Fruit fly (Drosophila melanogaster): Measurements from ENCODE around the gene Dora.

Gene Dora

dm6 chrX:18843229-18844033 lies 20.3 kb upstream of the Dora start, which contains the start of gene htk:
htk (plus strand) TSS chrX:18843663.
- no peak for TF ChIP-seq Sin3A (optimal IDR thresholded peaks at IDR 0.05)
- no peak for TF ChIP-seq insv (optimal IDR thresholded peaks at IDR 0.05)
- TF ChIP-seq ttk (optimal IDR thresholded peaks at IDR 0.05): no peak
- TF ChIP-seq Myc (optimal IDR thresholded peaks at IDR 0.05): no peak
- TF ChIP-seq h (optimal IDR thresholded peaks at IDR 0.05): no peak
- no peak for TF ChIP-seq psq (optimal IDR thresholded peaks at IDR 0.05)

dm6 chrX:18848338-18849021 lies 15.3 kb upstream of the Dora start, which contains the start of gene shop:
shop (minus strand) TSS chrX:18848566.
- TF ChIP-seq insv (optimal IDR thresholded peaks at IDR 0.05): no peak

dm6 chrX:18849022-18849368 lies 14.8 kb upstream of the Dora start:
- no peak for TF ChIP-seq Sin3A (optimal IDR thresholded peaks at IDR 0.05)
- no peak for TF ChIP-seq psq (optimal IDR thresholded peaks at IDR 0.05)
- no peak for TF ChIP-seq ttk (optimal IDR thresholded peaks at IDR 0.05)
- no peak for TF ChIP-seq insv (optimal IDR thresholded peaks at IDR 0.05)
- no peak for TF ChIP-seq h (optimal IDR thresholded peaks at IDR 0.05)
- TF ChIP-seq Myc (optimal IDR thresholded peaks at IDR 0.05): no peak

- TF ChIP-seq Myc (optimal IDR thresholded peaks at IDR 0.05) (no peak), Sin3A (optimal IDR thresholded peaks at IDR 0.05) (no peak), psq (optimal IDR thresholded peaks at IDR 0.05) (no peak), ttk (optimal IDR thresholded peaks at IDR 0.05) (no peak), h (optimal IDR thresholded peaks at IDR 0.05) (no peak), insv (optimal IDR thresholded peaks at IDR 0.05) (no peak)
These were observed 6.4 kb upstream of the Dora start, which contains the start of gene CG7322 for dm6 chrX:18857356-18857807. CG7322 (minus strand) TSS chrX:18857757.

- TF ChIP-seq psq (optimal IDR thresholded peaks at IDR 0.05): no peak
- TF ChIP-seq ttk (optimal IDR thresholded peaks at IDR 0.05): no peak
These were observed 5.8 kb upstream of the Dora start, which contains the start of gene Usp39 for dm6 chrX:18857916-18858315. Usp39 (plus strand) TSS chrX:18858203.

dm6 chrX:18860074-18860473 lies 3.7 kb upstream of the Dora start, which contains the start of gene CG32544:
CG32544 (plus strand) TSS chrX:18860284.
- TF ChIP-seq Myc (optimal IDR thresholded peaks at IDR 0.05) (no peak), Sin3A (optimal IDR thresholded peaks at IDR 0.05) (no peak), h (optimal IDR thresholded peaks at IDR 0.05) (no peak), ttk (optimal IDR thresholded peaks at IDR 0.05) (no peak), insv (optimal IDR thresholded peaks at IDR 0.05) (no peak), psq (optimal IDR thresholded peaks at IDR 0.05) (no peak)

dm6 chrX:18864483-18865358 lies 971 bp downstream of the Dora start:
- no peak for TF ChIP-seq h (optimal IDR thresholded peaks at IDR 0.05)
- TF ChIP-seq psq (optimal IDR thresholded peaks at IDR 0.05): no peak
- TF ChIP-seq insv (optimal IDR thresholded peaks at IDR 0.05): no peak
- no peak for TF ChIP-seq ttk (optimal IDR thresholded peaks at IDR 0.05)
- TF ChIP-seq Sin3A (optimal IDR thresholded peaks at IDR 0.05): no peak
- TF ChIP-seq Myc (optimal IDR thresholded peaks at IDR 0.05): no peak

- no peak for TF ChIP-seq Sin3A (optimal IDR thresholded peaks at IDR 0.05)
- no peak for TF ChIP-seq insv (optimal IDR thresholded peaks at IDR 0.05)
- no peak for TF ChIP-seq Myc (optimal IDR thresholded peaks at IDR 0.05)
- no peak for TF ChIP-seq psq (optimal IDR thresholded peaks at IDR 0.05)
- no peak for TF ChIP-seq h (optimal IDR thresholded peaks at IDR 0.05)
- TF ChIP-seq ttk (optimal IDR thresholded peaks at IDR 0.05): no peak
These were observed 2.6 kb downstream of the Dora start for dm6 chrX:18866289-18866832.

- TF ChIP-seq h (optimal IDR thresholded peaks at IDR 0.05) (no peak), Myc (optimal IDR thresholded peaks at IDR 0.05) (no peak), psq (optimal IDR thresholded peaks at IDR 0.05) (no peak), ttk (optimal IDR thresholded peaks at IDR 0.05) (no peak), insv (optimal IDR thresholded peaks at IDR 0.05) (no peak), Sin3A (optimal IDR thresholded peaks at IDR 0.05) (no peak)
These were observed 4.4 kb downstream of the Dora start for dm6 chrX:18868142-18868541.

dm6 chrX:18869489-18870132 lies 5.9 kb downstream of the Dora start:
- no peak for TF ChIP-seq Sin3A (optimal IDR thresholded peaks at IDR 0.05)
- no peak for TF ChIP-seq insv (optimal IDR thresholded peaks at IDR 0.05)
- TF ChIP-seq psq (optimal IDR thresholded peaks at IDR 0.05): no peak
- TF ChIP-seq ttk (optimal IDR thresholded peaks at IDR 0.05): no peak

dm6 chrX:18883999-18884671 lies 20.4 kb downstream of the Dora start, which contains the start of gene CG7332:
CG7332 (plus strand) TSS chrX:18884513.
- TF ChIP-seq Sin3A (optimal IDR thresholded peaks at IDR 0.05) (no peak), Myc (optimal IDR thresholded peaks at IDR 0.05) (no peak), insv (optimal IDR thresholded peaks at IDR 0.05) (no peak), h (optimal IDR thresholded peaks at IDR 0.05) (no peak), ttk (optimal IDR thresholded peaks at IDR 0.05) (no peak), psq (optimal IDR thresholded peaks at IDR 0.05) (no peak)

Data from Kc167 (cell line).